Fruit fly (Drosophila melanogaster) whole organism, prepupa: Measurements from ENCODE around the gene slow.

Experiments
- CG6163 ChIP-seq: fragments of 200-800 bp; sonication (Bioruptor generic); IDR thresholded peaks from 3 replicates; pipeline ENCODE4 v1.3.6; 2022; ENCODE audit warnings: missing biosample characterization, missing genetic modification characterization
- CG6854 ChIP-seq: fragments of 200-800 bp; sonication (Bioruptor generic); optimal IDR thresholded peaks from 2 replicates; lab custom pipeline; 2017; ENCODE audit warnings: missing biosample characterization, mild to moderate bottlenecking, missing genetic modification characterization
- CG8119 ChIP-seq: fragments of 200-800 bp; sonication (Bioruptor generic); IDR thresholded peaks from 3 replicates; pipeline ENCODE4 v1.3.6; 2022; ENCODE audit warnings: missing biosample characterization, missing genetic modification characterization
- Eip78C ChIP-seq: fragments of 200-800 bp; sonication (Bioruptor generic); peaks from one replicate; lab custom pipeline; 2016; ENCODE audit warnings: missing biosample characterization, missing genetic modification characterization
- Hr39 ChIP-seq: fragments of 200-800 bp; sonication (Bioruptor generic); optimal IDR thresholded peaks from 2 replicates; lab custom pipeline; 2016; ENCODE audit warnings: missing biosample characterization, missing genetic modification characterization
- Hr4 ChIP-seq: fragments of 200-800 bp; sonication (Bioruptor generic); optimal IDR thresholded peaks from 3 replicates; lab custom pipeline; 2016; ENCODE audit warnings: missing biosample characterization, missing genetic modification characterization
- Sox102F ChIP-seq: fragments of 200-800 bp; sonication (Bioruptor generic); optimal IDR thresholded peaks from 2 replicates; lab custom pipeline; 2016; ENCODE audit warnings: missing biosample characterization, mild to moderate bottlenecking, missing genetic modification characterization
- Sox15 ChIP-seq: fragments of 200-800 bp; sonication (Bioruptor generic); optimal IDR thresholded peaks from 3 replicates; lab custom pipeline; 2016; ENCODE audit warnings: missing biosample characterization, missing genetic modification characterization
- achi ChIP-seq: fragments of 200-800 bp; sonication (Bioruptor generic); optimal IDR thresholded peaks from 3 replicates; lab custom pipeline; 2016; ENCODE audit warnings: missing biosample characterization, missing genetic modification characterization
- acj6 ChIP-seq: fragments of 200-800 bp; sonication (Bioruptor generic); optimal IDR thresholded peaks from 3 replicates; lab custom pipeline; 2016; ENCODE audit warnings: missing biosample characterization, missing genetic modification characterization
- eg ChIP-seq: fragments of 200-800 bp; sonication (Bioruptor generic); IDR thresholded peaks from 3 replicates; pipeline ENCODE4 v1.3.6; 2022; ENCODE audit warnings: missing biosample characterization, missing genetic modification characterization
- fd85E ChIP-seq: fragments of 200-800 bp; sonication (Bioruptor generic); optimal IDR thresholded peaks from 3 replicates; lab custom pipeline; 2016; ENCODE audit warnings: missing biosample characterization, missing genetic modification characterization
- spab ChIP-seq: fragments of 200-800 bp; sonication (Bioruptor generic); optimal IDR thresholded peaks from 2 replicates; lab custom pipeline; 2017; ENCODE audit warnings: missing biosample characterization, mild to moderate bottlenecking, missing genetic modification characterization, missing genetic modification reagents
- ss ChIP-seq, 2 experiments: fragments of 200-800 bp; sonication (Bioruptor generic); optimal IDR thresholded peaks; 2 replicates in 1 of 2; 3 replicates in 1 of 2; lab custom pipeline; 2017 to 2018; ENCODE audit warnings: mild to moderate bottlenecking in 2 of 2, missing biosample characterization in 2 of 2, missing genetic modification characterization in 2 of 2, moderate library complexity in 1 of 2

dm6 chr3L:4352009-4352408 is 32.2 kb upstream of the slow start:
- TF ChIP-seq Eip78C: no peak
- no peak for TF ChIP-seq CG6854 (GFP tag; lab: Kevin White, UChicago)
- no peak for TF ChIP-seq spab (GFP tag; lab: Kevin White, UChicago)
- TF ChIP-seq CG6163 (GFP tag; lab: Robert Waterston, UW): no peak
- TF ChIP-seq fd85E (GFP tag; lab: Kevin White, UChicago): no peak
- no peak for TF ChIP-seq achi
- TF ChIP-seq ss (GFP tag; optimal IDR thresholded peaks at IDR 0.05; lab: Kevin White, UChicago): no peak
- TF ChIP-seq CG8119 (GFP tag; lab: Robert Waterston, UW): no peak
- no peak for TF ChIP-seq Sox102F (GFP tag; lab: Kevin White, UChicago)
- TF ChIP-seq Sox15 (GFP tag; lab: Kevin White, UChicago): no peak
- no peak; the same call in 2 of the 3 replicates for TF ChIP-seq eg
- no peak for TF ChIP-seq Hr4 (GFP tag; lab: Kevin White, UChicago)
- TF ChIP-seq acj6: no peak
- no peak for TF ChIP-seq Hr39
